Worm (Caenorhabditis elegans): ENCODE results near the gene F17C11.6.

The F17C11.6 gene

ce11 chrV:10940571-10940991 lies 14.3 kb upstream of the F17C11.6 start (continued):
- TF ChIP-seq mdl-1 (tag; optimal IDR thresholded peaks at IDR 0.05) (peak; percentile 70 to 72), tra-1 (GFP tag; IDR thresholded peaks at IDR 0.05) (peak; percentile 33; the same call in 1 of the 2 replicates), nhr-41 (GFP tag; IDR thresholded peaks at IDR 0.05) (0 out of 2 replicates have a peak, but pooled peaks have one; percentile 31)

DNA sequence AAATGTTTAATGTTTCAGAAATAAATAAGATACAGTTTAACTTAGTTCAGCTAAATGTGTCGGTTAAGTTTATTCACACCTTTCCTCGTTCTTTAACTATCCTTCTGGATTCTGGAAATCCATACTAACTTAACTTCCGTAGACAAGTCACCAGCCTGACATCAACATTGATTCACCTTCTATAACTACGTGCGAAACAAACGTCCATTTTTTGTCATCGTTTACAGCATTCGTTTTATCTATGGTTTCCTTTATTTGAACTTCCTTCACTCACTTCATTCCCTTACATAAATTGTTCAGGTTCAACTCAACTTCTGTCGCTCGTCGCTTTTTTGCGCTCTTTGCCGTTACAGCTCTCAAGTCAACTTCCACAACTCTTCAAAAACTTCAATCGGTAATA lies 13.8 kb upstream of the F17C11.6 start, which contains the start of gene F17C11.26:
TSS of gene F17C11.26 (plus strand) at position 301 of the 400 bp plus-strand sequence.
- no peak for TF ChIP-seq ZK546.5 (tag; optimal IDR thresholded peaks at IDR 0.05)
- no peak for TF ChIP-seq daf-12 (tag; optimal IDR thresholded peaks at IDR 0.05)

ce11 chrV:10942161-10942560 lies 12.8 kb upstream of the F17C11.6 start, which contains the start of gene zip-9:
Gene zip-9, plus strand, starts transcription at chrV:10942461.
- TF ChIP-seq Y75B8A.6 (GFP tag; IDR thresholded peaks at IDR 0.05) = 0 out of 2 replicates have a peak, but pooled peaks have one; percentile 18
- TF ChIP-seq lir-3 (tag; optimal IDR thresholded peaks at IDR 0.05) = no peak

- TF ChIP-seq unc-130 (GFP tag; optimal IDR thresholded peaks at IDR 0.05) = no peak
- no peak for TF ChIP-seq gei-8 (GFP tag; optimal IDR thresholded peaks at IDR 0.05)
- peak in 1 of 2 experiments; percentile 9 for TF ChIP-seq lsy-2 (tag; optimal IDR thresholded peaks at IDR 0.05)
- TF ChIP-seq ceh-44 (GFP tag; IDR thresholded peaks at IDR 0.05) = no peak
- no peak for TF ChIP-seq zag-1 (tag; optimal IDR thresholded peaks at IDR 0.05)
- TF ChIP-seq ces-1 (GFP tag; optimal IDR thresholded peaks at IDR 0.05) = peak; percentile 32
- no peak for TF ChIP-seq ceh-62 (tag; optimal IDR thresholded peaks at IDR 0.05)
- no peak for TF ChIP-seq madf-5 (GFP tag; IDR thresholded peaks at IDR 0.05)
- TF ChIP-seq aly-2 (tag; optimal IDR thresholded peaks at IDR 0.05) = no peak
- TF ChIP-seq daf-16 (GFP tag; optimal IDR thresholded peaks at IDR 0.05) = no peak
- no peak for TF ChIP-seq daf-16 (tag; optimal IDR thresholded peaks at IDR 0.05)
- TF ChIP-seq duxl-1 (tag; optimal IDR thresholded peaks at IDR 0.05; ENCODE audit: poor library complexity) = no peak
- TF ChIP-seq fkh-10 (GFP tag; optimal IDR thresholded peaks at IDR 0.05) = peak; percentile 70
These were observed 10.0 kb upstream of the F17C11.6 start for ce11 chrV:10944903-10945302.

DNA sequence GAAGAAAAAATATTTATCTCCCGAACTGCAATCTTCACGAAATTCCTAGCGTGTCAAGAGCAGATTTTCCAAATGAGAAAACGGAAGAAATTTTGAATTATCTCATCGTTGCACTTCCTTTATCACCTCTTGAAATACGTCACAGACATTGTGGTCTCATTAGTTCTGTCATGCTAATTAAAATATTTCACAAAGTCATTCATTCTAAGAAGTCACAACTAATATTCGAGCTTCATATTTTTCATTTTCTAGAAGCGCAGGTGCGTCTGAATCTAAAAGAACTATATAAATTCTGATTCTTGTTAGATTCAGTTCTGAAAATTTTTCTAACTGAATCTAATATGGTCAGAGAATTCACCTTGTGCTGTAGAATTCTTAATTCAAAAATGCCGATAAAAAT lies 7.7 kb upstream of the F17C11.6 start:
- TF ChIP-seq unc-130 (GFP tag; optimal IDR thresholded peaks at IDR 0.05) (no peak), dpl-1 (GFP tag; optimal IDR thresholded peaks at IDR 0.05) (no peak), Y48G9A.11 (GFP tag; IDR thresholded peaks at IDR 0.05) (no peak), ceh-82 (tag; optimal IDR thresholded peaks at IDR 0.05) (no peak), F10B5.3 (tag; optimal IDR thresholded peaks at IDR 0.05) (no peak), tra-1 (GFP tag; IDR thresholded peaks at IDR 0.05) (no peak), zip-2 (tag; optimal IDR thresholded peaks at IDR 0.05) (no peak), dmd-9 (GFP tag; IDR thresholded peaks at IDR 0.05) (no peak), nhr-28 (tag; optimal IDR thresholded peaks at IDR 0.05) (no peak), zag-1 (tag; optimal IDR thresholded peaks at IDR 0.05) (no peak), nhr-48 (tag; optimal IDR thresholded peaks at IDR 0.05) (no peak), nhr-41 (GFP tag; IDR thresholded peaks at IDR 0.05) (no peak), ZK337.2 (GFP tag; IDR thresholded peaks at IDR 0.05) (no peak), lim-7 (GFP tag; IDR thresholded peaks at IDR 0.05) (no peak), aha-1 (tag) (no peak), snpc-4 (tag; optimal IDR thresholded peaks at IDR 0.05) (no peak)

ce11 chrV:10947930-10948329 lies 7.0 kb upstream of the F17C11.6 start, which contains the start of gene F17C11.2:
Gene F17C11.2, plus strand, starts transcription at chrV:10948230.
- TF ChIP-seq aha-1 (tag) (peak; percentile 38), lin-1 (GFP tag; IDR thresholded peaks at IDR 0.05) (no peak), dmd-9 (GFP tag; IDR thresholded peaks at IDR 0.05) (no peak), ztf-7 (tag; optimal IDR thresholded peaks at IDR 0.05) (no peak)

Data from whole organism, L4 larva.